Worm (Caenorhabditis elegans): ENCODE data around the gene tgn-38.

DNA sequence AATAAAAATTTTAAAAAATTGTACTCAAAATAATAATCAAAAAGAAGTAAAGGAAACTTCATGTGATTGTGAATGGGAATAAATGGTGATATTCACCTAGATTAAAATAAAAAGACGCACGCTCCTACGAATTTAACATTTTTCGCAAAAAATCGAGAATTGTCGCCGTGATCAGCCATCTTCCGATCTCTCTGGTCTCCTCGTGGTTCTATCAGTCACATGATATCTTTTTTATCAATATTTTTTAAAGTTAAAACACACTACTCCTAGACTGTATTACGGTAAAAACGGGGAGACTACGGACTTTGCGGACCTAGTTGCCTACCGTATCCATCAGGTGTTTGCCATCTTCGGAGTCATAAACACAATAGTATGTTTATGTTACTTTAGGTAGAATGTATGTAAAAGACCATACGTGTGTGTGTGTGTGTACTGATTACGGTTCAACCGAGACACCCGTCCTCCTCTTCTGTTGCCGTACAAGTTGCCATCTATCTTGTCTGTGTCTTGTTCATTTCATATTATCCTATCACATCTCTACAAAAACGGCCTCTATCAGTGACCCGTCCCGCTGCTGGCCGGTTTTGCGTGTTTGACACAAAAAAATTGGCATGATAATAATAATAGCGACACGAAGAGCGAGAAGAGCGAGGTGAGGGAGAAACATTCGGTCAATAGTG is 17.7 kb upstream of the tgn-38 start, which contains the start of gene T12G3.2:
- TF ChIP-seq madf-6 (GFP tag; IDR thresholded peaks at IDR 0.05) (no peak), lag-1 (GFP tag; IDR thresholded peaks at IDR 0.05) (no peak), unc-62 (GFP tag; optimal IDR thresholded peaks at IDR 0.05) (no peak), pha-4 (tag; optimal IDR thresholded peaks at IDR 0.05) (no peak), B0019.2 (GFP tag; conservative IDR thresholded peaks at IDR 0.05) (no peak)
